Fruit fly (Drosophila melanogaster) whole organism, embryonic: ENCODE measurements around the gene Lrr47.

Experiments used
- Ada2b ChIP-seq: fragments of 200-800 bp; sonication (Bioruptor generic); IDR thresholded peaks from 2 replicates; pipeline ENCODE4 v1.3.6; 2022; ENCODE audit warnings: missing biosample characterization, missing genetic modification characterization
- Antp ChIP-seq: fragments of 200-800 bp; sonication (Bioruptor generic); optimal IDR thresholded peaks from 3 replicates; lab custom pipeline; 2016; ENCODE audit warnings: missing biosample characterization, missing genetic modification characterization
- Bdp1 ChIP-seq: fragments of 200-800 bp; sonication (Bioruptor generic); optimal IDR thresholded peaks from 3 replicates; lab custom pipeline; 2016; ENCODE audit warnings: missing biosample characterization, missing genetic modification characterization
- CG10274 ChIP-seq: fragments of 200-800 bp; sonication (Bioruptor generic); optimal IDR thresholded peaks from 3 replicates; lab custom pipeline; 2017; ENCODE audit warnings: missing biosample characterization, mild to moderate bottlenecking, missing genetic modification characterization
- CG10321 ChIP-seq: fragments of 200-800 bp; sonication (Bioruptor generic); IDR thresholded peaks from 2 replicates; pipeline ENCODE4 v1.3.6; 2022; ENCODE audit warnings: missing biosample characterization, missing genetic modification characterization
- CG10462 ChIP-seq: fragments of 200-800 bp; sonication (Bioruptor generic); optimal IDR thresholded peaks from 2 replicates; lab custom pipeline; 2016; ENCODE audit warnings: missing biosample characterization, missing genetic modification characterization
- CG10565 ChIP-seq: fragments of 200-800 bp; sonication (Bioruptor generic); optimal IDR thresholded peaks from 3 replicates; lab custom pipeline; 2016; ENCODE audit warnings: missing biosample characterization, mild to moderate bottlenecking, missing genetic modification characterization
- CG13123 ChIP-seq: fragments of 200-800 bp; sonication (Bioruptor generic); optimal IDR thresholded peaks from 2 replicates; lab custom pipeline; 2016; ENCODE audit warnings: missing biosample characterization, missing genetic modification characterization
- CG1529 ChIP-seq: fragments of 200-800 bp; sonication (Bioruptor generic); optimal IDR thresholded peaks from 3 replicates; lab custom pipeline; 2018; ENCODE audit warnings: missing biosample characterization, missing genetic modification characterization
- CG17385 ChIP-seq: fragments of 200-800 bp; sonication (Bioruptor generic); optimal IDR thresholded peaks from 3 replicates; lab custom pipeline; 2018; ENCODE audit warnings: missing biosample characterization, mild to moderate bottlenecking, missing genetic modification characterization
- CG17612 ChIP-seq: fragments of 200-800 bp; sonication (Bioruptor generic); IDR thresholded peaks from 2 replicates; pipeline ENCODE4 v1.3.6; 2022; ENCODE audit warnings: missing biosample characterization, missing genetic modification characterization
- CG17912 ChIP-seq: fragments of 200-800 bp; sonication (Bioruptor generic); optimal IDR thresholded peaks from 2 replicates; lab custom pipeline; 2018; ENCODE audit warnings: missing biosample characterization, mild to moderate bottlenecking, missing genetic modification characterization
- CG18011 ChIP-seq: fragments of 200-800 bp; sonication (Bioruptor generic); optimal IDR thresholded peaks from 2 replicates; lab custom pipeline; 2017; ENCODE audit warnings: missing biosample characterization, missing genetic modification characterization, mild to moderate bottlenecking, moderate library complexity, missing genotype
- CG1832 ChIP-seq: fragments of 200-800 bp; sonication (Bioruptor generic); optimal IDR thresholded peaks from 2 replicates; lab custom pipeline; 2017; ENCODE audit warnings: missing biosample characterization, mild to moderate bottlenecking, missing genetic modification characterization, inconsistent platforms
- CG2116 ChIP-seq: fragments of 200-800 bp; sonication (Bioruptor generic); optimal IDR thresholded peaks from 3 replicates; lab custom pipeline; 2018; ENCODE audit warnings: missing biosample characterization, mild to moderate bottlenecking, missing genetic modification characterization
- CG30020 ChIP-seq: fragments of 200-800 bp; optimal IDR thresholded peaks from 2 replicates; lab custom pipeline; 2019; ENCODE audit warnings: missing biosample characterization, mild to moderate bottlenecking, missing genetic modification characterization, moderate library complexity
- CG3163 ChIP-seq: fragments of 200-800 bp; sonication (Bioruptor generic); optimal IDR thresholded peaks from 3 replicates; lab custom pipeline; 2016; ENCODE audit warnings: missing biosample characterization, missing genetic modification characterization
- CG33557 ChIP-seq: fragments of 200-800 bp; sonication (Bioruptor generic); optimal IDR thresholded peaks from 2 replicates; lab custom pipeline; 2019; ENCODE audit warnings: missing biosample characterization, mild to moderate bottlenecking, missing genetic modification characterization, moderate library complexity
- CG6654 ChIP-seq: fragments of 200-800 bp; sonication (Bioruptor generic); optimal IDR thresholded peaks from 2 replicates; lab custom pipeline; 2017; ENCODE audit warnings: missing biosample characterization, mild to moderate bottlenecking, missing genetic modification characterization
- CG6791 ChIP-seq: fragments of 200-800 bp; sonication (Bioruptor generic); IDR thresholded peaks from 3 replicates; pipeline ENCODE4 v1.3.6; 2022; ENCODE audit warnings: missing biosample characterization, missing genetic modification characterization; ENCODE audit not compliant: partially characterized antibody
- CG7987 ChIP-seq: fragments of 200-800 bp; sonication (Bioruptor generic); optimal IDR thresholded peaks from 2 replicates; lab custom pipeline; 2018; ENCODE audit warnings: missing biosample characterization, mild to moderate bottlenecking, missing genetic modification characterization, moderate library complexity
- CG9817 ChIP-seq: fragments of 200-800 bp; sonication (Bioruptor generic); optimal IDR thresholded peaks from 2 replicates; lab custom pipeline; 2018; ENCODE audit warnings: missing biosample characterization, mild to moderate bottlenecking, missing genetic modification characterization, moderate library complexity
- CG9932 ChIP-seq: fragments of 200-800 bp; sonication (Bioruptor generic); IDR thresholded peaks from 2 replicates; pipeline ENCODE4 v1.3.6; 2022; ENCODE audit warnings: missing biosample characterization, missing genetic modification characterization
- Gsc ChIP-seq: fragments of 200-800 bp; sonication (Bioruptor generic); IDR thresholded peaks from 2 replicates; pipeline ENCODE4 v1.3.6; 2022; ENCODE audit warnings: missing biosample characterization, missing genetic modification characterization
- Hand ChIP-seq: fragments of 200-800 bp; sonication (Bioruptor generic); optimal IDR thresholded peaks from 2 replicates; lab custom pipeline; 2017; ENCODE audit warnings: mild to moderate bottlenecking, missing biosample characterization, missing genetic modification reagents, missing genetic modification characterization
- Med ChIP-seq: fragments of 200-800 bp; sonication (Bioruptor generic); peaks from one replicate; lab custom pipeline; 2016; ENCODE audit warnings: missing biosample characterization, missing genetic modification characterization, mild to moderate bottlenecking, inconsistent platforms, moderate library complexity
- NfI ChIP-seq: fragments of 200-800 bp; sonication (Bioruptor generic); optimal IDR thresholded peaks from 3 replicates; lab custom pipeline; 2018; ENCODE audit warnings: missing biosample characterization, mild to moderate bottlenecking, missing genetic modification characterization, moderate library complexity
- Opbp ChIP-seq: fragments of 200-800 bp; sonication (Bioruptor generic); IDR thresholded peaks from 3 replicates; pipeline ENCODE4 v1.3.6; 2022; ENCODE audit warnings: missing biosample characterization, missing genetic modification characterization; ENCODE audit not compliant: partially characterized antibody
- Spps ChIP-seq: fragments of 200-800 bp; sonication (Bioruptor generic); optimal IDR thresholded peaks from 2 replicates; lab custom pipeline; 2018; ENCODE audit warnings: missing biosample characterization, mild to moderate bottlenecking, missing genetic modification characterization
- Usf ChIP-seq: fragments of 200-800 bp; sonication (Bioruptor generic); optimal IDR thresholded peaks from 2 replicates; lab custom pipeline; 2017; ENCODE audit warnings: missing genotype, missing biosample characterization, missing genetic modification characterization
- ase ChIP-seq: fragments of 200-800 bp; sonication (Bioruptor generic); IDR thresholded peaks from 3 replicates; pipeline ENCODE4 v1.3.6; 2022; ENCODE audit warnings: missing biosample characterization, missing genetic modification characterization
- cato ChIP-seq: fragments of 200-800 bp; sonication (Bioruptor generic); optimal IDR thresholded peaks from 2 replicates; lab custom pipeline; 2016; ENCODE audit warnings: missing biosample characterization, missing genetic modification characterization, borderline replicate concordance
- crc ChIP-seq: fragments of 200-800 bp; sonication (Bioruptor generic); optimal IDR thresholded peaks from 2 replicates; lab custom pipeline; 2016; ENCODE audit warnings: missing biosample characterization, missing genetic modification characterization
- danr ChIP-seq: fragments of 200-800 bp; sonication (Bioruptor generic); IDR thresholded peaks from 2 replicates; pipeline ENCODE4 v1.3.6; 2022; ENCODE audit warnings: missing biosample characterization, missing genetic modification characterization
- fd64A ChIP-seq: fragments of 200-800 bp; sonication (Bioruptor generic); optimal IDR thresholded peaks from 3 replicates; lab custom pipeline; 2018; ENCODE audit warnings: missing biosample characterization, mild to moderate bottlenecking, missing genetic modification characterization
- gem ChIP-seq: fragments of 200-800 bp; sonication (Bioruptor generic); optimal IDR thresholded peaks from 2 replicates; lab custom pipeline; 2019; ENCODE audit warnings: missing biosample characterization, mild to moderate bottlenecking, missing genetic modification characterization, moderate library complexity
- hth ChIP-seq: fragments of >200 bp; optimal IDR thresholded peaks from 2 replicates; lab custom pipeline; 2017; ENCODE audit warnings: inconsistent platforms
- mam ChIP-seq: fragments of 200-800 bp; sonication (Bioruptor generic); optimal IDR thresholded peaks from 3 replicates; lab custom pipeline; 2016; ENCODE audit warnings: missing biosample characterization, missing genetic modification characterization
- mirr ChIP-seq: fragments of 200-800 bp; sonication (Bioruptor generic); optimal IDR thresholded peaks from 3 replicates; lab custom pipeline; 2018; ENCODE audit warnings: missing biosample characterization, mild to moderate bottlenecking, missing genetic modification characterization
- nerfin-1 ChIP-seq: fragments of 200-800 bp; sonication (Bioruptor generic); optimal IDR thresholded peaks from 3 replicates; lab custom pipeline; 2019; ENCODE audit warnings: missing biosample characterization, mild to moderate bottlenecking, missing genetic modification characterization, moderate library complexity
- nom ChIP-seq: fragments of 200-800 bp; sonication (Bioruptor generic); optimal IDR thresholded peaks from 2 replicates; lab custom pipeline; 2017; ENCODE audit warnings: missing biosample characterization, missing genetic modification characterization, mild to moderate bottlenecking, moderate library complexity, missing genetic modification reagents
- oc ChIP-seq: fragments of 200-800 bp; sonication (Bioruptor generic); optimal IDR thresholded peaks from 2 replicates; lab custom pipeline; 2018; ENCODE audit warnings: missing biosample characterization, mild to moderate bottlenecking, missing genetic modification characterization, moderate library complexity
- sob ChIP-seq: fragments of 200-800 bp; sonication (Bioruptor generic); IDR thresholded peaks from 2 replicates; pipeline ENCODE4 v1.3.6; 2022; ENCODE audit warnings: missing biosample characterization, missing genetic modification characterization
- stwl ChIP-seq: fragments of 200-800 bp; sonication (Bioruptor generic); optimal IDR thresholded peaks from 3 replicates; lab custom pipeline; 2018; ENCODE audit warnings: missing biosample characterization, mild to moderate bottlenecking, missing genetic modification characterization, moderate library complexity
- tna ChIP-seq: fragments of 200-800 bp; sonication (Bioruptor generic); IDR thresholded peaks from 2 replicates; pipeline ENCODE4 v1.3.6; 2022; ENCODE audit warnings: missing biosample characterization, missing genetic modification characterization; ENCODE audit not compliant: partially characterized antibody
- toy ChIP-seq: fragments of 200-800 bp; sonication (Bioruptor generic); IDR thresholded peaks from 2 replicates; pipeline ENCODE4 v1.3.6; 2022; ENCODE audit warnings: missing biosample characterization, missing genetic modification characterization
- twi ChIP-seq: fragments of 200-800 bp; optimal IDR thresholded peaks from 2 replicates; lab custom pipeline; 2019; ENCODE audit warnings: missing biosample characterization, mild to moderate bottlenecking, missing genetic modification characterization, moderate library complexity
- vfl ChIP-seq: fragments of 200-800 bp; sonication (Bioruptor generic); optimal IDR thresholded peaks from 2 replicates; lab custom pipeline; 2016; ENCODE audit warnings: missing biosample characterization, missing genetic modification characterization
- wek ChIP-seq: fragments of 200-800 bp; sonication (Bioruptor generic); optimal IDR thresholded peaks from 3 replicates; lab custom pipeline; 2018; ENCODE audit warnings: missing biosample characterization, mild to moderate bottlenecking, missing genetic modification characterization, moderate library complexity
- wor ChIP-seq: fragments of 200-800 bp; sonication (Bioruptor generic); IDR thresholded peaks from 2 replicates; pipeline ENCODE4 v1.3.6; 2022; ENCODE audit warnings: missing biosample characterization, missing genetic modification characterization

Gene Lrr47

DNA sequence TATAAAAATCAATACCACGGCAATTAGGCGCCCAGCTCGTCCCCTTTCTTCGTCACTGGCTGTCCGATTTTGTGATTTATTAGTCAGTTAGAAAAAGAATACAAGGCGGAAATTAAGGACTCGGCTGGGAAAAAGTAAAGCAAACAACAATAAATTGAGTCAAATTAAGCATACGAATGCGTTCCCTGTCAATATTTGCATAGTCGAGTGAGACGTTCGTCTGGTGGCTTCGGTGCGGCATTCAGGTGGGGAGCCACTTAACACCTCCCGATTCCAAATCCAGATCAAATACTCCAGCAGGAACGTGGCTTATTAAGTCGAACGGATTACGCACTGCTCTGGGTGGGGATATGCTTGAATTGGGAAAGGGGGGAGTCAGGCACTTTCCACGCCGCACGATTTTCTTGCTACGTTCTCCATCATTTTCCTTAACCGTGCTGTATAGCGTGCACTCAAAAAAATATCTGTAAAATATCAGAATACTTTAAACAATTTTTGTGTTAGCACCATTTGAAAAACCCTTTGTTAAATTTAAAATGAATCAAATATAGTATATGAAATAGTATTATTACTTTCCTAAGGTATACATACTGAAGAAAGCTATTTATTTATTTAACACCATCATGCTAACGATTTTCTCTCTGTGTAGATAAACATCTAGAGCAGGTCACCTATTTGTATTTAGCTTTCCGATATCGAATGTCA is 26.1 kb downstream of the Lrr47 start (continued):
- TF ChIP-seq Spps (tag; lab: Kevin White, UChicago), result peak; percentile 44
- TF ChIP-seq CG10274, result no peak
- no peak for TF ChIP-seq toy
- no peak for TF ChIP-seq CG13123 (GFP tag; lab: Kevin White, UChicago)
- TF ChIP-seq nerfin-1, result peak; percentile 39
- no peak for TF ChIP-seq CG18011 (GFP tag; lab: Kevin White, UChicago)
- no peak for TF ChIP-seq Ada2b (GFP tag; lab: Robert Waterston, UW)
- TF ChIP-seq vfl, result no peak
- TF ChIP-seq CG10462, result no peak
- TF ChIP-seq CG6654, result no peak
- TF ChIP-seq CG30020 (tag; lab: Kevin White, UChicago), result no peak
- TF ChIP-seq CG1529, result peak; percentile 46
- no peak for TF ChIP-seq mam (GFP tag; lab: Kevin White, UChicago)
- TF ChIP-seq CG17912 (GFP tag; lab: Kevin White, UChicago), result no peak
- TF ChIP-seq CG17612 (GFP tag; lab: Robert Waterston, UW), result no peak
- TF ChIP-seq gem (tag; lab: Kevin White, UChicago), result peak; percentile 83
- TF ChIP-seq CG17385 (GFP tag; lab: Kevin White, UChicago), result peak; percentile 19
- TF ChIP-seq wek (GFP tag; lab: Kevin White, UChicago), result no peak
- no peak for TF ChIP-seq CG1832
- no peak for TF ChIP-seq ase (GFP tag; lab: Robert Waterston, UW)
- no peak for TF ChIP-seq mirr (GFP tag; lab: Kevin White, UChicago)
- no peak for TF ChIP-seq sob (GFP tag; lab: Robert Waterston, UW)
- TF ChIP-seq NfI (GFP tag; lab: Kevin White, UChicago), result no peak
- no peak for TF ChIP-seq hth (lab: Kevin White, UChicago)
- TF ChIP-seq Hand, result no peak
- TF ChIP-seq CG9932 (GFP tag; lab: Robert Waterston, UW), result no peak; the same call in 1 of the 2 replicates
- no peak for TF ChIP-seq fd64A (GFP tag; lab: Kevin White, UChicago)
- TF ChIP-seq Antp, result no peak
- TF ChIP-seq CG10321 (GFP tag; lab: Robert Waterston, UW), result no peak
- peak; percentile 22 for TF ChIP-seq oc (tag; lab: Kevin White, UChicago)
- TF ChIP-seq Gsc, result no peak
- TF ChIP-seq Usf (GFP tag; lab: Kevin White, UChicago), result no peak
- TF ChIP-seq CG7987 (GFP tag; lab: Kevin White, UChicago), result no peak
- no peak for TF ChIP-seq danr (GFP tag; lab: Robert Waterston, UW)
- peak; percentile 43 for TF ChIP-seq wor (GFP tag; lab: Robert Waterston, UW)
- peak; percentile 18 for TF ChIP-seq twi (tag; lab: Kevin White, UChicago)
- no peak for TF ChIP-seq Opbp (GFP tag; lab: Robert Waterston, UW)
- TF ChIP-seq CG6791, result no peak
- TF ChIP-seq CG2116 (GFP tag; lab: Kevin White, UChicago), result no peak
- no peak for TF ChIP-seq crc (GFP tag; lab: Kevin White, UChicago)
- TF ChIP-seq CG10565 (GFP tag; lab: Kevin White, UChicago), result no peak
- TF ChIP-seq Bdp1 (GFP tag; lab: Kevin White, UChicago), result no peak
- TF ChIP-seq CG9817 (tag; lab: Kevin White, UChicago), result no peak
- no peak for TF ChIP-seq nom (GFP tag; lab: Kevin White, UChicago)
- peak; percentile 47 for TF ChIP-seq CG33557 (GFP tag; lab: Kevin White, UChicago)
- peak; percentile 28 for TF ChIP-seq Med (GFP tag; lab: Kevin White, UChicago)
- no peak for TF ChIP-seq CG3163 (GFP tag; lab: Kevin White, UChicago)
- no peak for TF ChIP-seq tna (GFP tag; lab: Robert Waterston, UW)
- peak; percentile 9 for TF ChIP-seq stwl (tag; lab: Kevin White, UChicago)
- TF ChIP-seq cato, result no peak
